Worm (Caenorhabditis elegans) whole organism, L2 larva: ENCODE results near the gene F01G10.4.

Experiments used
- C34F6.9 ChIP-seq: fragments of 150-350 bp; optimal IDR thresholded peaks from 2 replicates; lab custom pipeline; 2014; ENCODE audit warnings: missing biosample characterization, missing genetic modification characterization
- ama-1 ChIP-seq: fragments of 150-350 bp; optimal IDR thresholded peaks from 2 replicates; lab custom pipeline; 2018; ENCODE audit warnings: inconsistent platforms
- blmp-1 ChIP-seq: sonication (generic microtip); optimal IDR thresholded peaks from 2 replicates; lab custom pipeline; 2017; ENCODE audit warnings: missing genetic modification characterization, mild to moderate bottlenecking, missing compliant biosample characterization, antibody characterized with exemption, moderate library complexity; ENCODE audit not compliant: insufficient read depth
- egl-27 ChIP-seq: sonication (generic microtip); optimal IDR thresholded peaks from 3 replicates; lab custom pipeline; 2017; ENCODE audit warnings: missing biosample characterization, missing genetic modification reagents, missing genetic modification characterization
- elt-3 ChIP-seq: sonication (generic microtip); optimal IDR thresholded peaks from 2 replicates; lab custom pipeline; 2017; ENCODE audit warnings: missing biosample characterization, missing genetic modification characterization
- lin-13 ChIP-seq: fragments of 150-350 bp; optimal IDR thresholded peaks from 2 replicates; lab custom pipeline; 2014; ENCODE audit warnings: missing biosample characterization, missing genetic modification reagents, missing genetic modification characterization
- mdl-1 ChIP-seq, 2 experiments: fragments of 150-350 bp in 1 of 2; sonication (generic microtip) in 1 of 2; optimal IDR thresholded peaks; 2 replicates each; lab custom pipeline; 2017; ENCODE audit warnings: missing biosample characterization in 2 of 2, missing genetic modification characterization in 2 of 2
- nhr-129 ChIP-seq: fragments of 150-350 bp; optimal IDR thresholded peaks from 2 replicates; lab custom pipeline; 2014; ENCODE audit warnings: missing biosample characterization, missing genetic modification characterization
- nhr-237 ChIP-seq: fragments of 150-350 bp; optimal IDR thresholded peaks from 2 replicates; lab custom pipeline; 2014; ENCODE audit warnings: missing biosample characterization, missing genetic modification characterization
- nhr-77 ChIP-seq: fragments of 150-350 bp; optimal IDR thresholded peaks from 2 replicates; lab custom pipeline; 2014; ENCODE audit warnings: missing biosample characterization, missing genetic modification characterization
- sem-4 ChIP-seq: fragments of 150-350 bp; optimal IDR thresholded peaks from 2 replicates; lab custom pipeline; 2014; ENCODE audit warnings: missing biosample characterization, missing genetic modification reagents, missing genetic modification characterization
- snpc-4 ChIP-seq: fragments of 150-350 bp; optimal IDR thresholded peaks from 2 replicates; lab custom pipeline; 2014; ENCODE audit warnings: missing biosample characterization, missing genetic modification characterization
- unc-62 ChIP-seq: fragments of 150-350 bp; optimal IDR thresholded peaks from 2 replicates; lab custom pipeline; 2014; ENCODE audit warnings: missing biosample characterization, missing genetic modification reagents, missing genetic modification characterization
- zag-1 ChIP-seq: fragments of 150-350 bp; optimal IDR thresholded peaks from 2 replicates; lab custom pipeline; 2014; ENCODE audit warnings: missing biosample characterization, missing genetic modification characterization

DNA sequence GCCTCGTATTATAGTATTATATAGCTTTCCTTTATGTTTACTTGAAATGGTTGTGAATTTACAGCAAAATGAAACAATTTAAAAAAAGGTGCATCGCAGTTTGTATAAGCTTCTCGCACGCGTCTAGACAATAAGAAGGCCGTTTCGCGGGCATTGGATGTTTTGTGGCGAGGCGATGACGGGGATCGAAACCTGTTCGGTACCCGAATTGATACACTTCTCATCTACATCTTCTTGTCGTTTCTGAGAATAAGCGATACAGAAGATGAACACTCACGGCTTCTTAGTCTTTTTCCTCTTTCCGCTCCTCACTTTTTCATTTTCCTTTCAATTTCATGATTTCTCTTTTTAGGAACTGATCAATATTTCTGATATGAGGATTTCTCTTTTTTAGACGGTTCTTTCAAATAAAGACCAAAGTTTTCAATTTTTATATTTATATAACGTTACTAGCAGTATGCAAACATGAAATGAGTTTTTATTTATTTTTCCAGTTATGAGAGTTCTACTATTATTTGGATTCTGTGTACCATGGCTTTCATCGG is 13.4 kb upstream of the F01G10.4 start, which contains the start of gene F01G10.10:
- no peak for TF ChIP-seq snpc-4
- TF ChIP-seq sem-4 (tag; lab: Kevin White, UChicago) = no peak
- no peak for TF ChIP-seq zag-1
- TF ChIP-seq blmp-1 (tag; lab: Kevin White, UChicago) = peak; percentile 77
- TF ChIP-seq mdl-1 (tag; optimal IDR thresholded peaks at IDR 0.05; lab: Kevin White, UChicago) = no peak
- no peak for TF ChIP-seq nhr-237 (tag; lab: Kevin White, UChicago)
- TF ChIP-seq lin-13 = no peak
- TF ChIP-seq elt-3 = no peak
- TF ChIP-seq nhr-77 (tag; lab: Kevin White, UChicago) = no peak
- no peak for TF ChIP-seq egl-27 (tag; lab: Kevin White, UChicago)
- no peak for TF ChIP-seq C34F6.9
- TF ChIP-seq ama-1 (lab: Kevin White, UChicago) = no peak
- no peak for TF ChIP-seq nhr-129
- no peak for TF ChIP-seq unc-62 (GFP tag; lab: Kevin White, UChicago)
